Fruit fly (Drosophila melanogaster) whole organism, prepupa: Measurements from ENCODE around the gene CG17105.

Experiments used
- Blimp-1 ChIP-seq: fragments of 200-800 bp; sonication (Bioruptor generic); optimal IDR thresholded peaks from 3 replicates; lab custom pipeline; 2017; ENCODE audit warnings: missing biosample characterization, missing genetic modification characterization, mild to moderate bottlenecking, moderate library complexity, missing genetic modification reagents
- CG6163 ChIP-seq: fragments of 200-800 bp; sonication (Bioruptor generic); IDR thresholded peaks from 3 replicates; pipeline ENCODE4 v1.3.6; 2022; ENCODE audit warnings: missing biosample characterization, missing genetic modification characterization
- Ets21C ChIP-seq: fragments of 200-800 bp; sonication (Bioruptor generic); optimal IDR thresholded peaks from 3 replicates; lab custom pipeline; 2016; ENCODE audit warnings: missing biosample characterization, missing genetic modification characterization

- TF ChIP-seq Ets21C (GFP tag; lab: Kevin White, UChicago) (no peak), Blimp-1 (GFP tag; lab: Kevin White, UChicago) (no peak), CG6163 (GFP tag; lab: Robert Waterston, UW) (no peak)
Measured at dm6 chr2L:10685666-10686065, 4.8 kb downstream of the CG17105 start.
